Worm (Caenorhabditis elegans): ENCODE results near the gene F13E9.9.
A peak's percentile ranks its signal among the peaks of the same experiment; 100 is the strongest.

Gene F13E9.9

ce11 chrIV:10899091-10899490 is at the start of gene F13E9.9, which contains the start of gene F13E9.19:
Gene F13E9.9, minus strand, starts transcription at chrIV:10899191.
Gene F13E9.19, plus strand, starts transcription at chrIV:10899406.
- TF ChIP-seq tlp-1 (tag; optimal IDR thresholded peaks at IDR 0.05) (no peak), mep-1 (tag; optimal IDR thresholded peaks at IDR 0.05) (no peak), nhr-77 (tag; optimal IDR thresholded peaks at IDR 0.05) (no peak), Y116A8C.19 (tag; optimal IDR thresholded peaks at IDR 0.05; ENCODE audit: borderline replicate concordance) (no peak), blmp-1 (tag; optimal IDR thresholded peaks at IDR 0.05) (no peak), elt-2 (tag; optimal IDR thresholded peaks at IDR 0.05) (no peak), zip-4 (GFP tag; optimal IDR thresholded peaks at IDR 0.05) (no peak), skn-1 (tag; optimal IDR thresholded peaks at IDR 0.05) (no peak), fos-1 (tag; optimal IDR thresholded peaks at IDR 0.05) (no peak), ets-5 (GFP tag; IDR thresholded peaks at IDR 0.05) (no peak), ceh-63 (GFP tag; optimal IDR thresholded peaks at IDR 0.05) (no peak), pag-3 (tag; optimal IDR thresholded peaks at IDR 0.05; ENCODE audit: borderline replicate concordance, insufficient read depth) (no peak), nhr-28 (tag; optimal IDR thresholded peaks at IDR 0.05) (no peak), unc-98 (GFP tag; IDR thresholded peaks at IDR 0.05) (no peak)

- TF ChIP-seq nhr-47 (tag; optimal IDR thresholded peaks at IDR 0.05) (peak; percentile 57), efl-3 (GFP tag; optimal IDR thresholded peaks at IDR 0.05) (no peak), ets-5 (GFP tag; IDR thresholded peaks at IDR 0.05) (no peak), aha-1 (tag; optimal IDR thresholded peaks at IDR 0.05) (no peak), lsy-2 (tag; optimal IDR thresholded peaks at IDR 0.05) (peak; percentile 60 to 74), unc-130 (tag; optimal IDR thresholded peaks at IDR 0.05) (no peak), unc-62 (GFP tag; optimal IDR thresholded peaks at IDR 0.05) (no peak), fkh-10 (GFP tag; optimal IDR thresholded peaks at IDR 0.05) (peak; percentile 75), unc-30 (tag; optimal IDR thresholded peaks at IDR 0.05) (no peak), nhr-90 (tag; optimal IDR thresholded peaks at IDR 0.05; ENCODE audit: poor library complexity) (peak; percentile 36), nhr-19 (GFP tag; conservative IDR thresholded peaks at IDR 0.05) (peak; percentile 46), ceh-63 (GFP tag; optimal IDR thresholded peaks at IDR 0.05) (no peak), ztf-11 (tag; optimal IDR thresholded peaks at IDR 0.05) (no peak), lir-3 (tag; optimal IDR thresholded peaks at IDR 0.05; ENCODE audit: poor library complexity) (peak; percentile 35), hlh-17 (GFP tag; optimal IDR thresholded peaks at IDR 0.05; ENCODE audit: borderline replicate concordance) (no peak), nhr-76 (tag; optimal IDR thresholded peaks at IDR 0.05) (no peak), tbx-2 (tag; optimal IDR thresholded peaks at IDR 0.05) (peak; percentile 63), nhr-85 (tag) (peak; percentile 57), Y116A8C.19 (tag; optimal IDR thresholded peaks at IDR 0.05; ENCODE audit: borderline replicate concordance) (no peak), lin-13 (GFP tag; optimal IDR thresholded peaks at IDR 0.05) (peak; percentile 14), vab-15 (tag; optimal IDR thresholded peaks at IDR 0.05) (no peak), fkh-4 (tag; optimal IDR thresholded peaks at IDR 0.05; ENCODE audit: borderline replicate concordance) (no peak), C34B4.2 (tag; optimal IDR thresholded peaks at IDR 0.05) (no peak), tlp-1 (tag; optimal IDR thresholded peaks at IDR 0.05) (no peak), hpl-2 (GFP tag; optimal IDR thresholded peaks at IDR 0.05) (no peak), snpc-4 (tag; optimal IDR thresholded peaks at IDR 0.05) (peak; percentile 13), elt-3 (tag; optimal IDR thresholded peaks at IDR 0.05) (no peak), egl-27 (tag; optimal IDR thresholded peaks at IDR 0.05) (no peak), pag-3 (tag; optimal IDR thresholded peaks at IDR 0.05; ENCODE audit: borderline replicate concordance, insufficient read depth) (no peak), nhr-237 (tag; optimal IDR thresholded peaks at IDR 0.05) (peak; percentile 54), egl-13 (tag; optimal IDR thresholded peaks at IDR 0.05) (peak; percentile 51), snu-23 (GFP tag; optimal IDR thresholded peaks at IDR 0.05) (peak; percentile 64), dsc-1 (tag; optimal IDR thresholded peaks at IDR 0.05) (peak; percentile 52), sup-37 (GFP tag; optimal IDR thresholded peaks at IDR 0.05) (no peak), grh-1 (GFP tag; IDR thresholded peaks at IDR 0.05) (no peak), aly-2 (tag; optimal IDR thresholded peaks at IDR 0.05) (no peak), sox-4 (tag; optimal IDR thresholded peaks at IDR 0.05) (no peak), jun-1 (tag; optimal IDR thresholded peaks at IDR 0.05) (peak; percentile 16), hlh-4 (tag; optimal IDR thresholded peaks at IDR 0.05) (no peak), sptf-1 (tag; optimal IDR thresholded peaks at IDR 0.05) (no peak), xbp-1 (tag; optimal IDR thresholded peaks at IDR 0.05) (peak; percentile 46)
These were observed 38.0 kb upstream of the F13E9.9 start, which contains the start of gene fic-1 for ce11 chrIV:10936906-10937540. Gene fic-1, plus strand, starts transcription at chrIV:10937454.

Measured in whole organism, L1 larva.